Worm (Caenorhabditis elegans) whole organism, L1 larva: ENCODE measurements around the gene R52.6.

ENCODE experiments used
- C04F5.9 ChIP-seq: sonication (generic microtip); optimal IDR thresholded peaks from 2 replicates; lab custom pipeline; 2016; ENCODE audit warnings: missing genetic modification characterization, missing compliant biosample characterization
- F16B12.6 ChIP-seq: fragments of 150-350 bp; optimal IDR thresholded peaks from 2 replicates; lab custom pipeline; 2014; ENCODE audit warnings: missing biosample characterization, missing genetic modification characterization
- aha-1 ChIP-seq: fragments of 150-350 bp; optimal IDR thresholded peaks from 2 replicates; lab custom pipeline; 2014; ENCODE audit warnings: missing biosample characterization, missing genetic modification characterization
- alr-1 ChIP-seq: fragments of 200-800 bp; sonication (Bioruptor generic); optimal IDR thresholded peaks from 2 replicates; lab custom pipeline; 2018; ENCODE audit warnings: borderline replicate concordance, mild to moderate bottlenecking, missing genetic modification characterization, missing compliant biosample characterization
- aly-2 ChIP-seq: fragments of 150-350 bp; optimal IDR thresholded peaks from 2 replicates; lab custom pipeline; 2014; ENCODE audit warnings: missing biosample characterization, missing genetic modification characterization
- ceh-63 ChIP-seq: fragments of 200-800 bp; sonication (Bioruptor generic); optimal IDR thresholded peaks from 2 replicates; lab custom pipeline; 2018; ENCODE audit warnings: mild to moderate bottlenecking, missing genetic modification characterization, missing compliant biosample characterization
- ceh-8 ChIP-seq: fragments of 200-800 bp; sonication (Bioruptor generic); optimal IDR thresholded peaks from 2 replicates; lab custom pipeline; 2018; ENCODE audit warnings: mild to moderate bottlenecking, missing genetic modification characterization, moderate library complexity, missing compliant biosample characterization
- ceh-90 ChIP-seq: sonication (generic microtip); optimal IDR thresholded peaks from 2 replicates; lab custom pipeline; 2016; ENCODE audit warnings: missing genetic modification characterization, missing compliant biosample characterization
- efl-1 ChIP-seq, 4 experiments: fragments of 150-350 bp; optimal IDR thresholded peaks in 3 of 4; peaks in 1 of 4; 1 replicate in 1 of 4; 2 replicates in 3 of 4; lab custom pipeline; 2014; ENCODE audit warnings: missing biosample characterization in 2 of 4, missing genetic modification characterization in 2 of 4, missing genetic modification reagents in 2 of 4
- egl-27 ChIP-seq, 2 experiments: fragments of 150-350 bp in 1 of 2; sonication (generic microtip); optimal IDR thresholded peaks; 3 replicates each; lab custom pipeline; 2017 to 2018; ENCODE audit warnings: missing biosample characterization in 2 of 2, missing genetic modification characterization in 2 of 2, missing genetic modification reagents in 2 of 2
- fkh-10 ChIP-seq: sonication (generic microtip); optimal IDR thresholded peaks from 2 replicates; lab custom pipeline; 2017; ENCODE audit warnings: missing biosample characterization, missing genetic modification reagents, missing genetic modification characterization
- fkh-8 ChIP-seq: sonication (generic microtip); optimal IDR thresholded peaks from 2 replicates; lab custom pipeline; 2016; ENCODE audit warnings: mild to moderate bottlenecking, missing genetic modification characterization, missing compliant biosample characterization
- hlh-4 ChIP-seq: sonication (generic microtip); optimal IDR thresholded peaks from 2 replicates; lab custom pipeline; 2016; ENCODE audit warnings: mild to moderate bottlenecking, missing genetic modification characterization, missing compliant biosample characterization
- hpl-2 ChIP-seq: fragments of 150-350 bp; optimal IDR thresholded peaks from 2 replicates; lab custom pipeline; 2014; ENCODE audit warnings: missing biosample characterization, missing genetic modification reagents, missing genetic modification characterization
- irx-1 ChIP-seq: sonication (generic microtip); optimal IDR thresholded peaks from 2 replicates; lab custom pipeline; 2016; ENCODE audit warnings: missing genetic modification characterization, missing compliant biosample characterization
- lin-13 ChIP-seq: fragments of 150-350 bp; optimal IDR thresholded peaks from 2 replicates; lab custom pipeline; 2014; ENCODE audit warnings: missing biosample characterization, missing genetic modification reagents, missing genetic modification characterization
- lin-15B ChIP-seq: fragments of 150-350 bp; sonication (generic microtip); optimal IDR thresholded peaks from 3 replicates; lab custom pipeline; 2014; ENCODE audit warnings: missing biosample characterization, missing genetic modification characterization
- lin-35 ChIP-seq, 2 experiments: fragments of 150-350 bp; optimal IDR thresholded peaks; 2 replicates each; lab custom pipeline; 2014; ENCODE audit warnings: missing biosample characterization in 2 of 2, missing genetic modification characterization in 2 of 2, missing genetic modification reagents in 2 of 2
- lir-3 ChIP-seq: sonication (generic microtip); optimal IDR thresholded peaks from 2 replicates; lab custom pipeline; 2016; ENCODE audit warnings: mild to moderate bottlenecking, missing genetic modification characterization, moderate library complexity, missing compliant biosample characterization; ENCODE audit not compliant: poor library complexity
- nhr-28 ChIP-seq: fragments of 150-350 bp; optimal IDR thresholded peaks from 2 replicates; lab custom pipeline; 2014; ENCODE audit warnings: missing biosample characterization, missing genetic modification characterization
- nhr-76 ChIP-seq: sonication (generic microtip); optimal IDR thresholded peaks from 2 replicates; lab custom pipeline; 2017; ENCODE audit warnings: missing biosample characterization, missing genetic modification characterization
- nhr-84 ChIP-seq: sonication (generic microtip); optimal IDR thresholded peaks from 2 replicates; lab custom pipeline; 2017; ENCODE audit warnings: missing biosample characterization, missing genetic modification characterization
- nhr-85 ChIP-seq: sonication (generic microtip); peaks from one replicate; lab custom pipeline; 2016; ENCODE audit warnings: missing genetic modification characterization, inconsistent platforms, missing compliant biosample characterization
- nhr-90 ChIP-seq: sonication (generic microtip); optimal IDR thresholded peaks from 2 replicates; lab custom pipeline; 2016; ENCODE audit warnings: mild to moderate bottlenecking, missing genetic modification characterization, missing compliant biosample characterization; ENCODE audit not compliant: poor library complexity
- snpc-4 ChIP-seq: fragments of 150-350 bp; optimal IDR thresholded peaks from 2 replicates; lab custom pipeline; 2014; ENCODE audit warnings: missing biosample characterization, missing genetic modification characterization
- sptf-1 ChIP-seq: fragments of 150-350 bp; optimal IDR thresholded peaks from 2 replicates; lab custom pipeline; 2014; ENCODE audit warnings: missing biosample characterization, missing genetic modification characterization
- tlp-1 ChIP-seq: fragments of 150-350 bp; optimal IDR thresholded peaks from 2 replicates; lab custom pipeline; 2014; ENCODE audit warnings: missing biosample characterization, missing genetic modification characterization
- unc-30 ChIP-seq: sonication (generic microtip); optimal IDR thresholded peaks from 2 replicates; lab custom pipeline; 2017; ENCODE audit warnings: missing biosample characterization, missing genetic modification characterization
- unc-98 ChIP-seq: fragments of 200-800 bp; sonication (Bioruptor generic); IDR thresholded peaks from 2 replicates; pipeline ENCODE4 v1.3.6; 2022; ENCODE audit warnings: missing genetic modification characterization, missing compliant biosample characterization
- zip-4 ChIP-seq: fragments of 200-800 bp; sonication (Bioruptor generic); optimal IDR thresholded peaks from 2 replicates; lab custom pipeline; 2018; ENCODE audit warnings: mild to moderate bottlenecking, missing genetic modification characterization, moderate library complexity, missing compliant biosample characterization

R52.6 gene

ce11 chrII:2087206-2087605 lies 25.6 kb downstream of the R52.6 start:
- TF ChIP-seq unc-30 (no peak), zip-4 (no peak), irx-1 (no peak), sptf-1 (tag; lab: Kevin White, UChicago) (no peak)
- TF ChIP-seq, all 84 proteins: peak for 0

ce11 chrII:2083726-2084179 lies 29.1 kb downstream of the R52.6 start, which contains the start of the genes T16A1.5 and fbxc-49:
Gene T16A1.5, minus strand, starts transcription at chrII:2083826.
Gene fbxc-49, plus strand, starts transcription at chrII:2084129.
- TF ChIP-seq ceh-90 (tag; lab: Kevin White, UChicago) (no peak), nhr-84 (no peak), lin-35 (GFP tag; optimal IDR thresholded peaks at IDR 0.05; lab: Kevin White, UChicago) (no peak), egl-27 (tag; optimal IDR thresholded peaks at IDR 0.05; lab: Kevin White, UChicago) (no peak), fkh-8 (tag; lab: Kevin White, UChicago) (no peak), lir-3 (tag; lab: Kevin White, UChicago) (no peak), hlh-4 (tag; lab: Kevin White, UChicago) (no peak), nhr-76 (tag; lab: Kevin White, UChicago) (no peak), hpl-2 (GFP tag; lab: Kevin White, UChicago) (no peak)

- no peak for TF ChIP-seq tlp-1 (tag; lab: Kevin White, UChicago)
- no peak for TF ChIP-seq F16B12.6 (tag; lab: Kevin White, UChicago)
- TF ChIP-seq nhr-28 (tag; lab: Kevin White, UChicago): no peak
- TF ChIP-seq unc-98 (GFP tag; lab: Robert Waterston, UW): no peak
- no peak for TF ChIP-seq snpc-4 (tag; lab: Kevin White, UChicago)
- no peak for TF ChIP-seq nhr-90 (tag; lab: Kevin White, UChicago)
- TF ChIP-seq lir-3 (tag; lab: Kevin White, UChicago): no peak
- no peak for TF ChIP-seq aha-1 (tag; lab: Kevin White, UChicago)
- no peak for TF ChIP-seq alr-1 (tag; lab: Kevin White, UChicago)
- TF ChIP-seq, all 84 proteins: peak for 0
These were observed 31.6 kb downstream of the R52.6 start, which contains the start of gene T16A1.4 for ce11 chrII:2081257-2081656. Gene T16A1.4, plus strand, starts transcription at chrII:2081557.

- TF ChIP-seq efl-1 (optimal IDR thresholded peaks at IDR 0.05; lab: Kevin White, UChicago): no peak
- peak in 1 of 2 experiments; percentile 9 for TF ChIP-seq efl-1 (GFP tag; optimal IDR thresholded peaks at IDR 0.05 in 1 of 2; lab: Kevin White, UChicago)
- TF ChIP-seq C04F5.9 (tag; lab: Kevin White, UChicago): no peak
These were observed 32.4 kb downstream of the R52.6 start, which contains the start of gene F07E5.9 for ce11 chrII:2080425-2080824. Gene F07E5.9, minus strand, starts transcription at chrII:2080525.

DNA sequence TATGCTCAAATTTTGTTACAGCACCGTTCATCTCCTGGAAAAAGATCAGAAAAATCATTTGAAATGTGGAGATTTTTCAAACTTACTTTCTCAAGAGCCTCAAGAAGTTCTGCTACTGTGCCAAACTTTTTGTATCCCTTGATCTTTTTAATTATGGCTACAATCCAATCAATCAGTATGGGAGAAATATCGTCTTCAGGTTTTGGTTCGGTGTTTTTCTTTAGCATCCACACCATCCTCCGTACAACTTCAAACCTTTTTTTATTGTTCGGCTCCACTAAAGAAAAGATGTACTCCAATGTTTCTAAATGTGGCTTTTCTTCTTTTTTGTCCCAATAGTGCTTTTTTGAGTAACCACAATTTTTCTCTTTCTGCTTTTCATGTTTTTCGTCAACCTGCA lies 36.4 kb downstream of the R52.6 start:
- TF ChIP-seq irx-1: no peak
- TF ChIP-seq nhr-76 (tag; lab: Kevin White, UChicago): no peak
- TF ChIP-seq F16B12.6 (tag; lab: Kevin White, UChicago): no peak
- no peak for TF ChIP-seq nhr-85 (tag; lab: Kevin White, UChicago)
- TF ChIP-seq ceh-63 (GFP tag; lab: Kevin White, UChicago): no peak
- TF ChIP-seq aly-2 (tag; lab: Kevin White, UChicago): no peak

ce11 chrII:2075513-2075912 lies 37.3 kb downstream of the R52.6 start, which contains the start of gene F07E5.8:
Gene F07E5.8, minus strand, starts transcription at chrII:2075613.
- TF ChIP-seq ceh-8 (GFP tag; lab: Kevin White, UChicago) (no peak), lin-15B (tag; lab: Kevin White, UChicago) (no peak), lin-13 (GFP tag; lab: Kevin White, UChicago) (no peak), fkh-10 (no peak)
